Fruit fly (Drosophila melanogaster) whole organism, embryonic: Measurements from ENCODE around the gene Utx.
A peak's percentile ranks its signal among the peaks of the same experiment; 100 is the strongest.

Source experiments
- Aef1 ChIP-seq: fragments of 200-800 bp; sonication (Bioruptor generic); IDR thresholded peaks from 3 replicates; pipeline ENCODE4 v1.3.6; 2022; ENCODE audit warnings: missing biosample characterization, missing genetic modification characterization
- B-H1 ChIP-seq: fragments of 200-800 bp; sonication (Bioruptor generic); IDR thresholded peaks from 3 replicates; pipeline ENCODE4 v1.3.6; 2022; ENCODE audit warnings: missing biosample characterization, missing genetic modification characterization
- CG11695 ChIP-seq: fragments of 200-800 bp; sonication (Bioruptor generic); IDR thresholded peaks from 3 replicates; pipeline ENCODE4 v1.3.6; 2022; ENCODE audit warnings: missing biosample characterization, missing genetic modification characterization
- CG11723 ChIP-seq: fragments of 200-800 bp; sonication (Bioruptor generic); optimal IDR thresholded peaks from 2 replicates; lab custom pipeline; 2017; ENCODE audit warnings: missing biosample characterization, mild to moderate bottlenecking, missing genetic modification characterization
- CG12104 ChIP-seq: fragments of 200-800 bp; sonication (Bioruptor generic); optimal IDR thresholded peaks from 3 replicates; lab custom pipeline; 2016; ENCODE audit warnings: missing biosample characterization, missing genetic modification characterization
- CG12744 ChIP-seq: fragments of 200-800 bp; sonication (Bioruptor generic); optimal IDR thresholded peaks from 2 replicates; lab custom pipeline; 2016; ENCODE audit warnings: missing biosample characterization, missing genetic modification characterization
- CG14667 ChIP-seq: fragments of 200-800 bp; sonication (Bioruptor generic); IDR thresholded peaks from 2 replicates; pipeline ENCODE4 v1.3.6; 2022; ENCODE audit warnings: missing biosample characterization, missing genetic modification characterization
- CG1529 ChIP-seq: fragments of 200-800 bp; sonication (Bioruptor generic); optimal IDR thresholded peaks from 3 replicates; lab custom pipeline; 2018; ENCODE audit warnings: missing biosample characterization, missing genetic modification characterization
- CG1602 ChIP-seq: fragments of 200-800 bp; sonication (Bioruptor generic); optimal IDR thresholded peaks from 3 replicates; lab custom pipeline; 2016; ENCODE audit warnings: missing biosample characterization, missing genetic modification characterization
- CG18011 ChIP-seq: fragments of 200-800 bp; sonication (Bioruptor generic); optimal IDR thresholded peaks from 2 replicates; lab custom pipeline; 2017; ENCODE audit warnings: missing biosample characterization, missing genetic modification characterization, mild to moderate bottlenecking, moderate library complexity, missing genotype
- CG18599 ChIP-seq: fragments of 200-800 bp; sonication (Bioruptor generic); optimal IDR thresholded peaks from 3 replicates; lab custom pipeline; 2017; ENCODE audit warnings: missing biosample characterization, missing genetic modification characterization, mild to moderate bottlenecking, moderate library complexity, missing genetic modification reagents
- CG2202 ChIP-seq: fragments of 200-800 bp; sonication (Bioruptor generic); optimal IDR thresholded peaks from 2 replicates; lab custom pipeline; 2018; ENCODE audit warnings: missing biosample characterization, mild to moderate bottlenecking, missing genetic modification characterization
- CG33213 ChIP-seq: fragments of 200-800 bp; sonication (Bioruptor generic); optimal IDR thresholded peaks from 3 replicates; lab custom pipeline; 2016; ENCODE audit warnings: missing biosample characterization, missing genetic modification characterization
- CG34224 ChIP-seq: fragments of 200-800 bp; sonication (Bioruptor generic); IDR thresholded peaks from 3 replicates; pipeline ENCODE4 v1.3.6; 2022; ENCODE audit warnings: missing biosample characterization, missing genetic modification characterization; ENCODE audit not compliant: partially characterized antibody
- CG4707 ChIP-seq: fragments of 200-800 bp; sonication (Bioruptor generic); optimal IDR thresholded peaks from 2 replicates; lab custom pipeline; 2018; ENCODE audit warnings: missing biosample characterization, mild to moderate bottlenecking, missing genetic modification characterization, moderate library complexity
- CG5245 ChIP-seq: fragments of 200-800 bp; sonication (Bioruptor generic); optimal IDR thresholded peaks from 3 replicates; lab custom pipeline; 2016; ENCODE audit warnings: missing biosample characterization, missing genetic modification characterization
- CG5953 ChIP-seq: fragments of 200-800 bp; sonication (Bioruptor generic); IDR thresholded peaks from 2 replicates; pipeline ENCODE4 v1.3.6; 2022; ENCODE audit warnings: missing biosample characterization, missing genetic modification characterization
- CG7556 ChIP-seq: fragments of 200-800 bp; sonication (Bioruptor generic); optimal IDR thresholded peaks from 2 replicates; lab custom pipeline; 2017; ENCODE audit warnings: missing biosample characterization, mild to moderate bottlenecking, missing genetic modification characterization
- CG7745 ChIP-seq: fragments of 200-800 bp; sonication (Bioruptor generic); optimal IDR thresholded peaks from 2 replicates; lab custom pipeline; 2018; ENCODE audit warnings: missing biosample characterization, mild to moderate bottlenecking, missing genetic modification characterization, moderate library complexity
- CG8765 ChIP-seq: fragments of 200-800 bp; sonication (Bioruptor generic); IDR thresholded peaks from 2 replicates; pipeline ENCODE4 v1.3.6; 2022; ENCODE audit warnings: missing biosample characterization, missing genetic modification characterization
- D ChIP-seq, 2 experiments: fragments of 200-800 bp in 1 of 2; fragments of >200 bp in 1 of 2; sonication (Bioruptor generic) in 1 of 2; optimal IDR thresholded peaks; 2 replicates in 1 of 2; 3 replicates in 1 of 2; lab custom pipeline; 2017; ENCODE audit warnings: mild to moderate bottlenecking in 1 of 2, missing biosample characterization in 1 of 2, missing genetic modification characterization in 1 of 2, missing genetic modification reagents in 1 of 2
- D19B ChIP-seq: fragments of 200-800 bp; sonication (Bioruptor generic); optimal IDR thresholded peaks from 2 replicates; lab custom pipeline; 2017; ENCODE audit warnings: missing biosample characterization, mild to moderate bottlenecking, missing genetic modification characterization
- Elba2 ChIP-seq: fragments of 200-800 bp; sonication (Bioruptor generic); optimal IDR thresholded peaks from 3 replicates; lab custom pipeline; 2016; ENCODE audit warnings: missing biosample characterization, missing genetic modification characterization
- H15 ChIP-seq: fragments of 200-800 bp; sonication (Bioruptor generic); IDR thresholded peaks from 3 replicates; pipeline ENCODE4 v1.3.6; 2022; ENCODE audit warnings: missing biosample characterization, missing genetic modification characterization
- HLHmδ ChIP-seq: fragments of 200-800 bp; sonication (Bioruptor generic); optimal IDR thresholded peaks from 2 replicates; lab custom pipeline; 2018; ENCODE audit warnings: missing biosample characterization, mild to moderate bottlenecking, missing genetic modification characterization, moderate library complexity
- Hr51 ChIP-seq, 2 experiments: fragments of 200-800 bp; sonication (Bioruptor generic); optimal IDR thresholded peaks; 2 replicates in 1 of 2; 3 replicates in 1 of 2; lab custom pipeline; 2016 to 2018; ENCODE audit warnings: missing biosample characterization in 2 of 2, missing genetic modification characterization in 2 of 2, mild to moderate bottlenecking in 1 of 2, moderate library complexity in 1 of 2
- Lhr ChIP-seq: fragments of 200-800 bp; sonication (Bioruptor generic); optimal IDR thresholded peaks from 3 replicates; lab custom pipeline; 2017; ENCODE audit warnings: mild to moderate bottlenecking, missing biosample characterization, missing genetic modification reagents, missing genetic modification characterization
- Lim3 ChIP-seq: fragments of 200-800 bp; sonication (Bioruptor generic); IDR thresholded peaks from 2 replicates; pipeline ENCODE4 v1.3.6; 2022; ENCODE audit warnings: missing biosample characterization, missing genetic modification characterization
- Neu2 ChIP-seq: fragments of 200-800 bp; sonication (Bioruptor generic); optimal IDR thresholded peaks from 3 replicates; lab custom pipeline; 2016; ENCODE audit warnings: missing biosample characterization, missing genetic modification characterization, borderline replicate concordance
- Sox100B ChIP-seq: fragments of 200-800 bp; sonication (Bioruptor generic); optimal IDR thresholded peaks from 3 replicates; lab custom pipeline; 2018; ENCODE audit warnings: missing biosample characterization, mild to moderate bottlenecking, missing genetic modification characterization
- Sry-δ ChIP-seq: fragments of 200-800 bp; sonication (Bioruptor generic); optimal IDR thresholded peaks from 2 replicates; lab custom pipeline; 2016; ENCODE audit warnings: missing biosample characterization, missing genetic modification characterization
- btn ChIP-seq: fragments of 200-800 bp; sonication (Bioruptor generic); optimal IDR thresholded peaks from 2 replicates; lab custom pipeline; 2016; ENCODE audit warnings: missing biosample characterization, missing genetic modification characterization
- cg ChIP-seq: fragments of 200-800 bp; sonication (Bioruptor generic); optimal IDR thresholded peaks from 3 replicates; lab custom pipeline; 2019; ENCODE audit warnings: missing biosample characterization, mild to moderate bottlenecking, missing genetic modification characterization, moderate library complexity
- chm ChIP-seq: fragments of 200-800 bp; sonication (Bioruptor generic); IDR thresholded peaks from 2 replicates; pipeline ENCODE4 v1.3.6; 2022; ENCODE audit warnings: missing biosample characterization, missing genetic modification characterization
- chn ChIP-seq: fragments of 200-800 bp; sonication (Bioruptor generic); optimal IDR thresholded peaks from 2 replicates; lab custom pipeline; 2016; ENCODE audit warnings: missing biosample characterization, missing genetic modification characterization
- dm ChIP-seq: fragments of 200-800 bp; sonication (Bioruptor generic); optimal IDR thresholded peaks from 3 replicates; lab custom pipeline; 2016; ENCODE audit warnings: missing biosample characterization, missing genetic modification characterization
- dmrt11E ChIP-seq: fragments of 200-800 bp; sonication (Bioruptor generic); optimal IDR thresholded peaks from 3 replicates; lab custom pipeline; 2018; ENCODE audit warnings: missing biosample characterization, mild to moderate bottlenecking, missing genetic modification characterization, moderate library complexity
- dmrt99B ChIP-seq: fragments of 200-800 bp; sonication (Bioruptor generic); optimal IDR thresholded peaks from 2 replicates; lab custom pipeline; 2018; ENCODE audit warnings: missing biosample characterization, mild to moderate bottlenecking, missing genetic modification characterization, moderate library complexity
- gce ChIP-seq: fragments of 200-800 bp; sonication (Bioruptor generic); IDR thresholded peaks from 3 replicates; pipeline ENCODE4 v1.3.6; 2022; ENCODE audit warnings: missing biosample characterization, missing genetic modification characterization
- grau ChIP-seq: fragments of 200-800 bp; optimal IDR thresholded peaks from 3 replicates; lab custom pipeline; 2019; ENCODE audit warnings: missing biosample characterization, mild to moderate bottlenecking, missing genetic modification characterization, moderate library complexity
- grn ChIP-seq: fragments of 200-800 bp; sonication (Bioruptor generic); optimal IDR thresholded peaks from 3 replicates; lab custom pipeline; 2017; ENCODE audit warnings: missing biosample characterization, missing genetic modification characterization
- insv ChIP-seq, 2 experiments: fragments of 200-800 bp; sonication (Bioruptor generic); optimal IDR thresholded peaks; 3 replicates each; lab custom pipeline; 2016 to 2018; ENCODE audit warnings: missing biosample characterization in 2 of 2, missing genetic modification characterization in 2 of 2
- knrl ChIP-seq: fragments of 200-800 bp; sonication (Bioruptor generic); IDR thresholded peaks from 3 replicates; pipeline ENCODE4 v1.3.6; 2022; ENCODE audit warnings: missing biosample characterization, missing genetic modification characterization; ENCODE audit not compliant: partially characterized antibody
- pnt ChIP-seq: fragments of 200-800 bp; sonication (Bioruptor generic); optimal IDR thresholded peaks from 3 replicates; lab custom pipeline; 2016; ENCODE audit warnings: missing biosample characterization, missing genetic modification characterization
- sim ChIP-seq: fragments of 200-800 bp; sonication (Bioruptor generic); IDR thresholded peaks from 2 replicates; pipeline ENCODE4 v1.3.6; 2022; ENCODE audit warnings: missing biosample characterization, missing genetic modification characterization
- ttk ChIP-seq: fragments of 200-800 bp; sonication (Bioruptor generic); IDR thresholded peaks from 2 replicates; pipeline ENCODE4 v2.1.2; 2022; ENCODE audit warnings: missing biosample characterization, missing genetic modification characterization
- unpg ChIP-seq: fragments of 200-800 bp; sonication (Bioruptor generic); optimal IDR thresholded peaks from 3 replicates; lab custom pipeline; 2018; ENCODE audit warnings: missing biosample characterization, mild to moderate bottlenecking, missing genetic modification characterization, moderate library complexity

Gene Utx

DNA sequence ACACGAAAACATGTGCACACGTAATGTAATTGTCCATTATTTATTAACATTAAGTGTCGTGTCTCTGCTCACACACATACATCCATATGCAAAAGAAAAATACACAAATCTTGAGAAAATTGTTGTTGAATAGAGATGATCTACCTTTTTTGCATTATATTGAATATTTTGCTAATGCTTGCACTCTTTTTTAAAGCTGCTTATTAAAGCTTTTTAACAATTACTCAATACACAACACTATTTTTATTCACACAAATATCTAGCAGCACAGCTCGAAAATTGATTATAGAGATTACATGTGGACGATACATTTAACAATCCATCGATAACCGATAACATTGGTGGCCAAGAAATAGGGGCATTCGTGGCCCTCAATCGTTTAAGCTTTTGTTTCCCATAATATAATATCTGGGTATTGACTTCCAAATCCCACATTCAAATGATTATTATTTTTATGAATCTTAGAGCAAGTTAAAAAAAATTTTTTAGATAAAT is 13.5 kb upstream of the Utx start, which contains the start of gene Ufd4 (continued):
- TF ChIP-seq Neu2 (GFP tag; lab: Kevin White, UChicago) (no peak), CG12104 (GFP tag; lab: Kevin White, UChicago) (peak; percentile 61), dm (GFP tag; lab: Kevin White, UChicago) (peak; percentile 8), CG14667 (no peak), H15 (GFP tag; lab: Robert Waterston, UW) (no peak), ttk (GFP tag; lab: Robert Waterston, UW) (no peak; the same call in 1 of the 2 replicates), cg (GFP tag; lab: Kevin White, UChicago) (peak; percentile 84), sim (GFP tag; lab: Robert Waterston, UW) (peak; percentile 54; the same call in 1 of the 2 replicates), insv (GFP tag; optimal IDR thresholded peaks at IDR 0.05; lab: Kevin White, UChicago) (no peak), HLHmδ (GFP tag; lab: Kevin White, UChicago) (no peak), CG4707 (no peak), knrl (GFP tag; lab: Robert Waterston, UW) (no peak), grau (tag; lab: Kevin White, UChicago) (no peak), Lim3 (no peak), Lhr (no peak), CG7556 (GFP tag; lab: Kevin White, UChicago) (no peak), unpg (no peak)

- TF ChIP-seq Elba2 (GFP tag; lab: Kevin White, UChicago) (peak; percentile 100), CG2202 (tag; lab: Kevin White, UChicago) (no peak), Hr51 (GFP tag; optimal IDR thresholded peaks at IDR 0.05; lab: Kevin White, UChicago) (no peak), insv (GFP tag; optimal IDR thresholded peaks at IDR 0.05; lab: Kevin White, UChicago) (peak in 1 of 2 experiments; percentile 94), B-H1 (GFP tag; lab: Robert Waterston, UW) (no peak)
- TF ChIP-seq, all 482 proteins: peak for 2
Measured at dm6 chr2L:10291276-10291675, 12.7 kb upstream of the Utx start.

- TF ChIP-seq D (optimal IDR thresholded peaks at IDR 0.05; lab: Kevin White, UChicago) (no peak), D (GFP tag; optimal IDR thresholded peaks at IDR 0.05; lab: Kevin White, UChicago) (no peak), CG7745 (tag; lab: Kevin White, UChicago) (no peak), CG1602 (no peak), CG18599 (no peak), grau (tag; lab: Kevin White, UChicago) (no peak), CG5953 (no peak), CG11723 (GFP tag; lab: Kevin White, UChicago) (no peak), chn (GFP tag; lab: Kevin White, UChicago) (no peak), D19B (no peak), CG12744 (GFP tag; lab: Kevin White, UChicago) (no peak), btn (GFP tag; lab: Kevin White, UChicago) (no peak), chm (GFP tag; lab: Robert Waterston, UW) (no peak), grn (GFP tag; lab: Kevin White, UChicago) (no peak), Sox100B (GFP tag; lab: Kevin White, UChicago) (no peak), CG34224 (no peak)
Measured at dm6 chr2L:10280772-10281171, 2.2 kb upstream of the Utx start, which contains the start of gene CG34043. Gene CG34043 (minus strand): TSS chr2L:10280872.

- no peak for TF ChIP-seq gce (GFP tag; lab: Robert Waterston, UW)
- no peak for TF ChIP-seq pnt (GFP tag; lab: Kevin White, UChicago)
- no peak for TF ChIP-seq CG8765
- TF ChIP-seq CG18011 (GFP tag; lab: Kevin White, UChicago), result no peak
- no peak for TF ChIP-seq Aef1 (GFP tag; lab: Robert Waterston, UW)
- TF ChIP-seq dmrt99B (tag; lab: Kevin White, UChicago), result no peak
- no peak for TF ChIP-seq CG33213
- no peak for TF ChIP-seq CG11695 (GFP tag; lab: Robert Waterston, UW)
- TF ChIP-seq CG5245 (GFP tag; lab: Kevin White, UChicago), result no peak
- peak; percentile 87 for TF ChIP-seq Sry-δ (GFP tag; lab: Kevin White, UChicago)
- TF ChIP-seq dmrt11E (tag; lab: Kevin White, UChicago), result no peak
- no peak for TF ChIP-seq CG1529
Measured at dm6 chr2L:10277362-10277761, 1.2 kb downstream of the Utx start.
